Fruit fly (Drosophila melanogaster) whole organism, pupa: ENCODE results near the gene Fer1HCH.

Experiments
- CG10348 ChIP-seq: fragments of 200-800 bp; sonication (Bioruptor generic); IDR thresholded peaks from 2 replicates; pipeline ENCODE4 v1.3.6; 2022; ENCODE audit warnings: missing biosample characterization, missing genetic modification characterization
- CG17806 ChIP-seq: fragments of 200-800 bp; sonication (Bioruptor generic); optimal IDR thresholded peaks from 2 replicates; lab custom pipeline; 2018; ENCODE audit warnings: missing biosample characterization, mild to moderate bottlenecking, missing genetic modification characterization, moderate library complexity
- CG32121 ChIP-seq: fragments of 200-800 bp; sonication (Bioruptor generic); IDR thresholded peaks from 2 replicates; pipeline ENCODE4 v1.3.6; 2022; ENCODE audit warnings: missing biosample characterization, missing genetic modification characterization
- CG34367 ChIP-seq: fragments of 200-800 bp; sonication (Bioruptor generic); optimal IDR thresholded peaks from 2 replicates; lab custom pipeline; 2018; ENCODE audit warnings: missing biosample characterization, mild to moderate bottlenecking, missing genetic modification characterization
- CG8301 ChIP-seq: fragments of 200-800 bp; sonication (Bioruptor generic); optimal IDR thresholded peaks from 2 replicates; lab custom pipeline; 2018; ENCODE audit warnings: missing biosample characterization, mild to moderate bottlenecking, missing genetic modification characterization
- D1 ChIP-seq: fragments of 200-800 bp; sonication (Bioruptor generic); optimal IDR thresholded peaks from 2 replicates; lab custom pipeline; 2018; ENCODE audit warnings: missing biosample characterization, mild to moderate bottlenecking, missing genetic modification characterization, moderate library complexity
- Pif1A ChIP-seq: fragments of 200-800 bp; sonication (Bioruptor generic); optimal IDR thresholded peaks from 3 replicates; lab custom pipeline; 2016; ENCODE audit warnings: missing biosample characterization, missing genetic modification characterization
- Snoo ChIP-seq: fragments of 200-800 bp; sonication (Bioruptor generic); optimal IDR thresholded peaks from 3 replicates; lab custom pipeline; 2017; ENCODE audit warnings: missing biosample characterization, mild to moderate bottlenecking, missing genetic modification characterization, inconsistent platforms
- fd96Ca ChIP-seq: fragments of 200-800 bp; sonication (Bioruptor generic); IDR thresholded peaks from 3 replicates; pipeline ENCODE4 v1.3.6; 2022; ENCODE audit warnings: missing biosample characterization, missing genetic modification characterization

dm6 chr3R:30425622-30426021 lies 37.6 kb upstream of the Fer1HCH start:
- TF ChIP-seq CG8301 (tag; lab: Kevin White, UChicago) = no peak
- no peak for TF ChIP-seq fd96Ca (GFP tag; lab: Robert Waterston, UW)
- TF ChIP-seq CG32121 (GFP tag; lab: Robert Waterston, UW) = no peak
- TF ChIP-seq CG34367 (tag; lab: Kevin White, UChicago) = no peak
- no peak for TF ChIP-seq D1 (tag; lab: Kevin White, UChicago)
- TF ChIP-seq CG10348 (GFP tag; lab: Robert Waterston, UW) = no peak
- no peak for TF ChIP-seq Snoo (tag; lab: Kevin White, UChicago)
- TF ChIP-seq Pif1A (GFP tag; lab: Kevin White, UChicago) = no peak
- TF ChIP-seq CG17806 (tag; lab: Kevin White, UChicago) = no peak
